Worm (Caenorhabditis elegans) whole organism, early embryonic: ENCODE measurements around the gene dmsr-3.

ENCODE experiments used
- ama-1 ChIP-seq: fragments of 150-350 bp; optimal IDR thresholded peaks from 2 replicates; lab custom pipeline; 2014
- hnd-1 ChIP-seq: sonication (generic microtip); optimal IDR thresholded peaks from 2 replicates; lab custom pipeline; 2016; ENCODE audit warnings: missing genetic modification characterization, missing compliant biosample characterization

DNA sequence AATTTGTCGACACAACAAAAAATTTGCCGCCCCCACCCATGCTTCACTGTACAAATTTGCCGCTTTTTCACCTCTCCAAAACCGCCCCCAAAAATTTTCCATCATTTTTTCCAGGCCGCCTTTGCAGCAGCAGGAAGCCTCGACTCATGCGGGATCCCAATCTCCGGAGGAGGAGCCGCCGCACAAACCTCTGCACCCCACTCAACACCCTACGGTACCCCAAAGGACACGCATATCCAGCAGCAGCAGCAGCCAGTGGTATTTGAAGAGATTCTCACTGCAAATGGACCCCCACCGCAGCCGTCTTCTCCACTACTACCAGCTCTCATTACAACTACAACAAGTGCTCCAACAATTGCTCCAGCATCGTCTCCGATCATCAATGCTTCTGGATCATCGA is 27.1 kb upstream of the dmsr-3 start:
- TF ChIP-seq ama-1 (lab: Kevin White, UChicago) (no peak), hnd-1 (tag; lab: Kevin White, UChicago) (no peak)
